Fruit fly (Drosophila melanogaster) whole organism, prepupa: ENCODE data around the gene Patr-1.

Source experiments
- Blimp-1 ChIP-seq: fragments of 200-800 bp; sonication (Bioruptor generic); optimal IDR thresholded peaks from 3 replicates; lab custom pipeline; 2017; ENCODE audit warnings: missing biosample characterization, missing genetic modification characterization, mild to moderate bottlenecking, moderate library complexity, missing genetic modification reagents
- CG11294 ChIP-seq: fragments of 200-800 bp; sonication (Bioruptor generic); IDR thresholded peaks from 2 replicates; pipeline ENCODE4 v1.3.6; 2022; ENCODE audit warnings: missing biosample characterization, missing genetic modification characterization
- CG1621 ChIP-seq: fragments of 200-800 bp; sonication (Bioruptor generic); optimal IDR thresholded peaks from 3 replicates; lab custom pipeline; 2018; ENCODE audit warnings: missing biosample characterization, mild to moderate bottlenecking, missing genetic modification characterization
- CG16779 ChIP-seq: fragments of 200-800 bp; sonication (Bioruptor generic); optimal IDR thresholded peaks from 3 replicates; lab custom pipeline; 2017; ENCODE audit warnings: missing biosample characterization, mild to moderate bottlenecking, missing genetic modification characterization
- CG3032 ChIP-seq: fragments of 200-800 bp; optimal IDR thresholded peaks from 2 replicates; lab custom pipeline; 2019; ENCODE audit warnings: missing biosample characterization, mild to moderate bottlenecking, missing genetic modification characterization, moderate library complexity
- CG31627 ChIP-seq: fragments of 200-800 bp; sonication (Bioruptor generic); optimal IDR thresholded peaks from 3 replicates; lab custom pipeline; 2016; ENCODE audit warnings: missing biosample characterization, missing genetic modification characterization
- CG32006 ChIP-seq: fragments of 200-800 bp; sonication (Bioruptor generic); optimal IDR thresholded peaks from 3 replicates; lab custom pipeline; 2017; ENCODE audit warnings: missing biosample characterization, mild to moderate bottlenecking, missing genetic modification characterization
- CG3919 ChIP-seq: fragments of 200-800 bp; sonication (Bioruptor generic); optimal IDR thresholded peaks from 3 replicates; lab custom pipeline; 2016; ENCODE audit warnings: missing biosample characterization, missing genetic modification characterization
- CG4318 ChIP-seq: fragments of 200-800 bp; sonication (Bioruptor generic); optimal IDR thresholded peaks from 3 replicates; lab custom pipeline; 2017; ENCODE audit warnings: missing biosample characterization, mild to moderate bottlenecking, missing genetic modification characterization
- CG6163 ChIP-seq: fragments of 200-800 bp; sonication (Bioruptor generic); IDR thresholded peaks from 3 replicates; pipeline ENCODE4 v1.3.6; 2022; ENCODE audit warnings: missing biosample characterization, missing genetic modification characterization
- CG6276 ChIP-seq: fragments of 200-800 bp; sonication (Bioruptor generic); optimal IDR thresholded peaks from 2 replicates; lab custom pipeline; 2017; ENCODE audit warnings: missing biosample characterization, mild to moderate bottlenecking, missing genetic modification characterization
- CG6808 ChIP-seq: fragments of 200-800 bp; sonication (Bioruptor generic); optimal IDR thresholded peaks from 3 replicates; lab custom pipeline; 2017; ENCODE audit warnings: missing biosample characterization, missing genetic modification characterization, mild to moderate bottlenecking, moderate library complexity, missing genetic modification reagents
- CG6854 ChIP-seq: fragments of 200-800 bp; sonication (Bioruptor generic); optimal IDR thresholded peaks from 2 replicates; lab custom pipeline; 2017; ENCODE audit warnings: missing biosample characterization, mild to moderate bottlenecking, missing genetic modification characterization
- CG8319 ChIP-seq: fragments of 200-800 bp; sonication (Bioruptor generic); optimal IDR thresholded peaks from 3 replicates; lab custom pipeline; 2016; ENCODE audit warnings: missing biosample characterization, missing genetic modification characterization
- CG8632 ChIP-seq: fragments of 200-800 bp; sonication (Bioruptor generic); optimal IDR thresholded peaks from 3 replicates; lab custom pipeline; 2016; ENCODE audit warnings: missing biosample characterization, missing genetic modification characterization
- Eip75B ChIP-seq: fragments of 200-800 bp; sonication (Bioruptor generic); optimal IDR thresholded peaks from 3 replicates; lab custom pipeline; 2016; ENCODE audit warnings: missing biosample characterization, missing genetic modification characterization
- Eip78C ChIP-seq: fragments of 200-800 bp; sonication (Bioruptor generic); peaks from one replicate; lab custom pipeline; 2016; ENCODE audit warnings: missing biosample characterization, missing genetic modification characterization
- Eip93F ChIP-seq: fragments of 200-800 bp; sonication (Bioruptor generic); optimal IDR thresholded peaks from 2 replicates; lab custom pipeline; 2016; ENCODE audit warnings: missing biosample characterization, mild to moderate bottlenecking, missing genetic modification characterization
- Gug ChIP-seq: fragments of 200-800 bp; sonication (Bioruptor generic); IDR thresholded peaks from 2 replicates; pipeline ENCODE4 v1.3.6; 2022; ENCODE audit warnings: missing biosample characterization, missing genetic modification characterization
- Hr39 ChIP-seq: fragments of 200-800 bp; sonication (Bioruptor generic); optimal IDR thresholded peaks from 2 replicates; lab custom pipeline; 2016; ENCODE audit warnings: missing biosample characterization, missing genetic modification characterization
- Lpt ChIP-seq: fragments of 200-800 bp; sonication (Bioruptor generic); optimal IDR thresholded peaks from 3 replicates; lab custom pipeline; 2016; ENCODE audit warnings: missing biosample characterization, missing genetic modification characterization
- Met ChIP-seq: fragments of 200-800 bp; sonication (Bioruptor generic); optimal IDR thresholded peaks from 3 replicates; lab custom pipeline; 2016; ENCODE audit warnings: missing biosample characterization, missing genetic modification characterization
- OdsH ChIP-seq: fragments of 200-800 bp; sonication (Bioruptor generic); optimal IDR thresholded peaks from 3 replicates; lab custom pipeline; 2016; ENCODE audit warnings: missing biosample characterization, missing genetic modification characterization
- Smox ChIP-seq: fragments of 200-800 bp; sonication (Bioruptor generic); optimal IDR thresholded peaks from 3 replicates; lab custom pipeline; 2016; ENCODE audit warnings: missing biosample characterization, missing genetic modification characterization
- Sox102F ChIP-seq: fragments of 200-800 bp; sonication (Bioruptor generic); optimal IDR thresholded peaks from 2 replicates; lab custom pipeline; 2016; ENCODE audit warnings: missing biosample characterization, mild to moderate bottlenecking, missing genetic modification characterization
- achi ChIP-seq: fragments of 200-800 bp; sonication (Bioruptor generic); optimal IDR thresholded peaks from 3 replicates; lab custom pipeline; 2016; ENCODE audit warnings: missing biosample characterization, missing genetic modification characterization
- cyc ChIP-seq: fragments of 200-800 bp; sonication (Bioruptor generic); optimal IDR thresholded peaks from 3 replicates; lab custom pipeline; 2016; ENCODE audit warnings: missing biosample characterization, missing genetic modification characterization
- dac ChIP-seq: fragments of 200-800 bp; sonication (Bioruptor generic); optimal IDR thresholded peaks from 2 replicates; lab custom pipeline; 2017; ENCODE audit warnings: missing biosample characterization, mild to moderate bottlenecking, missing genetic modification characterization
- dsx ChIP-seq: fragments of 200-800 bp; optimal IDR thresholded peaks from 3 replicates; lab custom pipeline; 2019; ENCODE audit warnings: missing biosample characterization, mild to moderate bottlenecking, missing genetic modification characterization, moderate library complexity; ENCODE audit not compliant: poor library complexity, severe bottlenecking
- eg ChIP-seq: fragments of 200-800 bp; sonication (Bioruptor generic); IDR thresholded peaks from 3 replicates; pipeline ENCODE4 v1.3.6; 2022; ENCODE audit warnings: missing biosample characterization, missing genetic modification characterization
- esn ChIP-seq: fragments of 200-800 bp; sonication (Bioruptor generic); optimal IDR thresholded peaks from 2 replicates; lab custom pipeline; 2016; ENCODE audit warnings: missing biosample characterization, mild to moderate bottlenecking, missing genetic modification characterization, moderate library complexity
- lz ChIP-seq: fragments of 200-800 bp; sonication (Bioruptor generic); optimal IDR thresholded peaks from 3 replicates; lab custom pipeline; 2016; ENCODE audit warnings: missing biosample characterization, missing genetic modification characterization
- net ChIP-seq: fragments of 200-800 bp; sonication (Bioruptor generic); optimal IDR thresholded peaks from 3 replicates; lab custom pipeline; 2016; ENCODE audit warnings: missing biosample characterization, missing genetic modification characterization
- pdm3 ChIP-seq: fragments of 200-800 bp; sonication (Bioruptor generic); optimal IDR thresholded peaks from 3 replicates; lab custom pipeline; 2016; ENCODE audit warnings: missing biosample characterization, missing genetic modification characterization
- salr ChIP-seq, 2 experiments: fragments of 200-800 bp; sonication (Bioruptor generic); optimal IDR thresholded peaks; 3 replicates each; lab custom pipeline; 2016 to 2018; ENCODE audit warnings: missing biosample characterization in 2 of 2, missing genetic modification characterization in 2 of 2, mild to moderate bottlenecking in 1 of 2
- spab ChIP-seq: fragments of 200-800 bp; sonication (Bioruptor generic); optimal IDR thresholded peaks from 2 replicates; lab custom pipeline; 2017; ENCODE audit warnings: missing biosample characterization, mild to moderate bottlenecking, missing genetic modification characterization, missing genetic modification reagents
- ss ChIP-seq, 2 experiments: fragments of 200-800 bp; sonication (Bioruptor generic); optimal IDR thresholded peaks; 2 replicates in 1 of 2; 3 replicates in 1 of 2; lab custom pipeline; 2017 to 2018; ENCODE audit warnings: mild to moderate bottlenecking in 2 of 2, missing biosample characterization in 2 of 2, missing genetic modification characterization in 2 of 2, moderate library complexity in 1 of 2
- svp ChIP-seq: fragments of 200-800 bp; sonication (Bioruptor generic); peaks from one replicate; lab custom pipeline; 2016; ENCODE audit warnings: missing biosample characterization, missing genetic modification characterization
- topi ChIP-seq: fragments of 200-800 bp; sonication (Bioruptor generic); optimal IDR thresholded peaks from 3 replicates; lab custom pipeline; 2016; ENCODE audit warnings: missing biosample characterization, missing genetic modification characterization
- vri ChIP-seq: fragments of 200-800 bp; sonication (Bioruptor generic); optimal IDR thresholded peaks from 3 replicates; lab custom pipeline; 2016; ENCODE audit warnings: missing biosample characterization, mild to moderate bottlenecking, missing genetic modification characterization

Gene Patr-1

DNA sequence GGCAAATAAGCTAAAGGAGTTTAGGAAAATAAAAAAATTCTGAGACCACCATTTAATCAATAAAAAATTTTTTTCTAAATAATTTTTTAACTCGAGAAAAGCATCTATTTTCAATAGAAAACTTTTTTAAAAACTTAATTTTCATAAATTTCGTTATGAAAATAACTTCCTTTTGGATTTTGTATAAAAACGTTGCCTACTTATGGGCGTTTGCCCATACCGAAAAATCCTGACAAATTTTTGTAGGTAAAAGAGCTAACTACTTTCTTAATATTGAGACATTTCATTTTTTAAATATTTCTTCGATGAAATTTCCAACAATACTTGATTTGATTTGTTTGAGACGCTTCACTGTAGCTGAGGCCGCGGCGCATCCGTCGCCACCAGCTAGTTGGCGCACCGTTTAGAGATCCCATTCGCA lies 16.9 kb downstream of the Patr-1 start (continued):
- TF ChIP-seq achi (GFP tag; lab: Kevin White, UChicago): peak; percentile 71
- peak; percentile 42 for TF ChIP-seq CG8632
- peak; percentile 70 for TF ChIP-seq CG3919
- TF ChIP-seq dsx (GFP tag; lab: Kevin White, UChicago): peak; percentile 40
- TF ChIP-seq vri (GFP tag; lab: Kevin White, UChicago): no peak
- TF ChIP-seq CG16779 (tag; lab: Kevin White, UChicago): no peak
- peak; percentile 95 for TF ChIP-seq CG32006 (GFP tag; lab: Kevin White, UChicago)
- peak; percentile 10 for TF ChIP-seq CG31627 (GFP tag; lab: Kevin White, UChicago)
- peak; percentile 73 for TF ChIP-seq spab
- TF ChIP-seq Gug: peak; percentile 42
- peak; percentile 77 for TF ChIP-seq Eip75B
- TF ChIP-seq CG6276 (GFP tag; lab: Kevin White, UChicago): peak; percentile 78
- peak; percentile 26 for TF ChIP-seq CG8319 (GFP tag; lab: Kevin White, UChicago)
- TF ChIP-seq Eip93F (GFP tag; lab: Kevin White, UChicago): no peak
- peak; percentile 51 for TF ChIP-seq esn (GFP tag; lab: Kevin White, UChicago)
- no peak for TF ChIP-seq CG11294 (GFP tag; lab: Robert Waterston, UW)
- TF ChIP-seq pdm3 (GFP tag; lab: Kevin White, UChicago): peak; percentile 75
- TF ChIP-seq lz (GFP tag; lab: Kevin White, UChicago): peak; percentile 31
- peak; percentile 65 for TF ChIP-seq dac
- peak; percentile 54 for TF ChIP-seq topi (GFP tag; lab: Kevin White, UChicago)
- TF ChIP-seq CG6808 (GFP tag; lab: Kevin White, UChicago): peak; percentile 73
- peak; percentile 75 for TF ChIP-seq net (GFP tag; lab: Kevin White, UChicago)

DNA sequence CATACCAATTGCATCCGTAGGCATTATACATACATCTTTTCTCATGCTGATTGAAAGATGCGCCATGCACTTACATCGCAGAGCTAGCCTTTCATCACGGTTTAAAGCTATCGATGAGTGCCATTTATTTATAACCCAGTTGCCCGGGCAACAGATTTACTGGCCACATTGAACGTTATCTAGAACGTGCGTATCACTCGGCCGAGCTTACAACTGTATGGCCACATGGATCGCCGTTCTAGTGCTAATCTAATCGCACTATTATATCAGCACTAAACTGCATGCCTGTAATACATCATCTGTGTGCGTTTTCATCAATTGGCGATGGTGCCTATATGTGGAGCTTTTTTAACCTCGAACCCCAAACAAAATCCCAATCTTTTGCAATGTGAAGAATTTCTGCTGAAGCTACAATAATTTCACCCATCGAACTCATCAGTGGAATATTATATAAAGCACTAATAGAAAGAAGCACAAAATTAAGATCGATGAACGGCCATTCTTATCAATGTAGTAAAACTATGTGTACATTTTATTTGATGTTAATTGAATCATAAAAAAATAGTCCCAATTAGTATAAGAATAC lies 17.5 kb downstream of the Patr-1 start:
- TF ChIP-seq CG3032 (tag; lab: Kevin White, UChicago) (no peak), cyc (GFP tag; lab: Kevin White, UChicago) (no peak), svp (GFP tag; lab: Kevin White, UChicago) (peak; percentile 55), topi (GFP tag; lab: Kevin White, UChicago) (no peak), Blimp-1 (GFP tag; lab: Kevin White, UChicago) (no peak), CG16779 (tag; lab: Kevin White, UChicago) (no peak), lz (GFP tag; lab: Kevin White, UChicago) (no peak), CG4318 (GFP tag; lab: Kevin White, UChicago) (no peak)

DNA sequence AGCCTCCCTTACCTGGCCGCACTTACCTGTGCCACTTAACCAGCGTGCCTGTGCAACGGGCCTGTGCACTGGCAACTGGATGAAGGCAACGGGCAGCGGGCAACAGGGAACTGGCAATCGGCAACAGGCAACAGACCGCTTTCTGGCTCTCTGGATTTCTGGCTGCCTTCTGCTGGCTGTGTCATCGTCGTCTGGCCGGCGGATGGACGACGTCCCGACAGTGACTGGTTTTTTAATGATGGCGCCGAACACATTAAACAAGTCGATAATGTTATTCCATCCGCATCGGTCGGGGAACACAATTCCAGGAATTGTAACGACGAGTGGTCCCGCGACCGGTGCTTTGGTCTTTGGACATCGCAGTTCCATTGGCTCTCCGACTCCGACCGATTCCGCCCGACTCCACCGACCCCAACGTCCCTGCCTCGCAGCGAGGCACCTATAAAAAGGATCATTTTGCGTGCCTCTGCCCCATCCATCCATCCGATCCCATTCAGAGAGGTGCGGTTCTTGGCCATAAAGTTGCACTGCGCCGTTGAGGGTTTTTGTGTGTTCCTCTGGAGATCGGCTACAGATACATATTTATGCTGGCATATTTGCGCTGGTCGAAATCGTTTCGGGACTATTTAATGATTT lies 18.5 kb downstream of the Patr-1 start:
- TF ChIP-seq OdsH (GFP tag; lab: Kevin White, UChicago) (no peak), spab (no peak), Smox (GFP tag; lab: Kevin White, UChicago) (no peak), ss (GFP tag; optimal IDR thresholded peaks at IDR 0.05; lab: Kevin White, UChicago) (peak in 1 of 2 experiments; percentile 74), CG6854 (GFP tag; lab: Kevin White, UChicago) (peak; percentile 64), Met (GFP tag; lab: Kevin White, UChicago) (no peak), CG11294 (GFP tag; lab: Robert Waterston, UW) (no peak), Eip78C (GFP tag; lab: Kevin White, UChicago) (no peak), Lpt (GFP tag; lab: Kevin White, UChicago) (peak; percentile 26), CG6808 (GFP tag; lab: Kevin White, UChicago) (peak; percentile 41), Hr39 (GFP tag; lab: Kevin White, UChicago) (no peak), CG31627 (GFP tag; lab: Kevin White, UChicago) (no peak), CG1621 (tag; lab: Kevin White, UChicago) (peak; percentile 18), vri (GFP tag; lab: Kevin White, UChicago) (no peak), Eip93F (GFP tag; lab: Kevin White, UChicago) (no peak), salr (GFP tag; optimal IDR thresholded peaks at IDR 0.05; lab: Kevin White, UChicago) (no peak), eg (GFP tag; lab: Robert Waterston, UW) (0 out of 3 replicates have a peak, but pooled peaks have one; percentile 18), CG6163 (peak; percentile 46; the same call in 2 of the 3 replicates), CG32006 (GFP tag; lab: Kevin White, UChicago) (peak; percentile 1), CG6276 (GFP tag; lab: Kevin White, UChicago) (no peak), Eip75B (no peak), Sox102F (no peak), CG3032 (tag; lab: Kevin White, UChicago) (no peak), esn (GFP tag; lab: Kevin White, UChicago) (no peak), CG16779 (tag; lab: Kevin White, UChicago) (no peak)
